Worm (Caenorhabditis elegans): Measurements from ENCODE around the gene F17C11.22.

DNA sequence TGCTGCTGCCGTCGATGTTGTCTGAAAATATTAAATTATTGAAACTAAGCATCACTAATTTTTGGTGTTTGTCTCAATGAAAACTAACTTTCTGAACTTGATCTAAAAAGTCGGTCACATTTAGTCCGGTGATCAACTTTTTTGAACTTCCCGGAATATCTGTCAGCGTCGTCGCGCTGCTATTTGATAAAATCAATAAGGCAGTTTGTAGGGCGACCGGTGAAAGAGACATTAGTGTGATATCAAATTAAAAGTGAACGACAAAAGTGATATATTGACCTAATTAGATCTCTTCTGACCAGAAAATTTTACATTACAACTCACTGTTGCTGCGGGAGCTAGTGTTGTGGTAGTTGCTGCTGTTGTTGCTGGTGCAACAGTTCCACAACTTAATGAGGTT is 960 bp upstream of the F17C11.22 start:
- TF ChIP-seq nhr-12 (tag; optimal IDR thresholded peaks at IDR 0.05): no peak
- no peak for TF ChIP-seq lin-13 (tag; optimal IDR thresholded peaks at IDR 0.05)
- no peak for TF ChIP-seq elt-3 (tag; optimal IDR thresholded peaks at IDR 0.05)
- no peak for TF ChIP-seq mab-5 (tag; optimal IDR thresholded peaks at IDR 0.05)
- no peak for TF ChIP-seq ceh-83 (GFP tag; optimal IDR thresholded peaks at IDR 0.05)

Measured in whole organism, mixed stage, embryonic.